Fruit fly (Drosophila melanogaster): ENCODE data around the gene Pdss2.

Gene Pdss2

DNA sequence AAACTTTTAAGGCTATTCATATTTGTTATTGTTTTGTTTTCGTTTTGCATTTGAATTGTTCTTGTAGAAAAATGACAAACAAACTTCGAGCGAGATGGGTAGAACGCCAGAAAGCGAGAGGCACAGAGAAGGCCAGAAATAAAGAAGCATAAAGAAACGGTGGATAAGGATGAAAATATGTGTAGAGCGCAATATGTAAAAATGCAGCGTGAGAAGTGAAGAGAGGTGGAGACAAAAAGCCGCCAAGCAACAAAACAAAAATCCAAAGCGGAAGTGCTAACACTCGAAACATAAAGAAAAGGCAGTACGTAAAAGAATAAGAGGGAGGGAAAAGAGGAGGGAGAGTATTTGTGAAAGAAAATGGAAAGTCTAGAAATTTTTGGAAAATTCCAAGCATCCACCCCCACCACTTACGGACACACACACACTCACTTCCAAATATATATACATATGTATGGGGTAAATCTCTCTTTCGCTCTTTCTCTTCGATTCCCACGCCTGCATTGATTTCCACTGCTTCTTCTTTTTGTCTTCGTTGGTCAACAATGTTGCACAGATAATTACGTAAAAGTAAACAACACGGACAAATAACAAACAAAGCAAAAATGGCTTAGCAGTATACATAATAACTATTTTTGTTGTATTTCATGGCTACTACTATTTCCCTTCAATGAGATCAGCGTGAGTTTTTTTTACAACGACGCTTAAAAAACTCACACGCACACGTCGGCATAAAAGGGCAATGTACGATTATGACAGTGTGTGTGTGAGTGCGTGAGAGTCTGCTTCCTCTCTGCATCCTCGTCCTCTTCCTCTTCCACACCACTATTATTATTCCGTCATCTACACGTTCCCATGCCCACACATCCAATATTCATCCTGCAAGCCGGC is 20.1 kb upstream of the Pdss2 start (continued):
- TF ChIP-seq Camta (GFP tag; optimal IDR thresholded peaks at IDR 0.05) (peak; percentile 19), CG12942 (GFP tag; optimal IDR thresholded peaks at IDR 0.05) (peak; percentile 14), CG31224 (GFP tag; IDR thresholded peaks at IDR 0.05) (no peak), Kr (GFP tag; optimal IDR thresholded peaks at IDR 0.05) (no peak), CG17359 (tag; optimal IDR thresholded peaks at IDR 0.05) (peak; percentile 65), Fer1 (GFP tag; optimal IDR thresholded peaks at IDR 0.05) (no peak), gcm (GFP tag; optimal IDR thresholded peaks at IDR 0.05) (no peak), CrebB (tag; optimal IDR thresholded peaks at IDR 0.05) (no peak), HLHmδ (GFP tag; optimal IDR thresholded peaks at IDR 0.05) (no peak), Pdp1 (GFP tag; optimal IDR thresholded peaks at IDR 0.05) (peak in 1 of 2 experiments; percentile 87), br (optimal IDR thresholded peaks at IDR 0.05) (no peak), cwo (GFP tag; optimal IDR thresholded peaks at IDR 0.05) (peak; percentile 5), sd (tag; optimal IDR thresholded peaks at IDR 0.05) (peak; percentile 96), CG3726 (GFP tag; IDR thresholded peaks at IDR 0.05) (no peak), CG30403 (GFP tag; optimal IDR thresholded peaks at IDR 0.05) (no peak), CG11093 (GFP tag; IDR thresholded peaks at IDR 0.05) (no peak), CG32772 (GFP tag; IDR thresholded peaks at IDR 0.05) (no peak), kni (GFP tag; optimal IDR thresholded peaks at IDR 0.05) (peak; percentile 83), pum (GFP tag; optimal IDR thresholded peaks at IDR 0.05) (no peak), nom (GFP tag; optimal IDR thresholded peaks at IDR 0.05) (peak; percentile 9), wor (GFP tag; IDR thresholded peaks at IDR 0.05) (no peak), CG12219 (GFP tag; optimal IDR thresholded peaks at IDR 0.05) (no peak), CG9437 (GFP tag; optimal IDR thresholded peaks at IDR 0.05) (no peak), nmo (GFP tag; optimal IDR thresholded peaks at IDR 0.05) (no peak), CG18476 (GFP tag; optimal IDR thresholded peaks at IDR 0.05) (no peak), CG12391 (tag; optimal IDR thresholded peaks at IDR 0.05) (peak; percentile 1), Nf-YB (GFP tag; optimal IDR thresholded peaks at IDR 0.05) (peak; percentile 9), lov (optimal IDR thresholded peaks at IDR 0.05) (no peak), lov (GFP tag; IDR thresholded peaks at IDR 0.05) (peak; percentile 81; the same call in 1 of the 3 replicates), CG34422 (GFP tag; IDR thresholded peaks at IDR 0.05) (no peak), CG17912 (GFP tag; optimal IDR thresholded peaks at IDR 0.05) (no peak), chif (GFP tag; optimal IDR thresholded peaks at IDR 0.05) (peak in 1 of 2 experiments; percentile 35), B-H1 (GFP tag; IDR thresholded peaks at IDR 0.05) (no peak), wek (GFP tag; optimal IDR thresholded peaks at IDR 0.05) (no peak), Sry-δ (GFP tag; optimal IDR thresholded peaks at IDR 0.05) (no peak), CG10462 (GFP tag; optimal IDR thresholded peaks at IDR 0.05) (no peak), run (tag; optimal IDR thresholded peaks at IDR 0.05) (no peak), hbn (GFP tag; IDR thresholded peaks at IDR 0.05; ENCODE audit: partially characterized antibody) (no peak), ranshi (GFP tag; IDR thresholded peaks at IDR 0.05) (no peak), CG13775 (GFP tag; optimal IDR thresholded peaks at IDR 0.05) (peak; percentile 38), HLH3B (GFP tag; IDR thresholded peaks at IDR 0.05) (no peak), cad (GFP tag; optimal IDR thresholded peaks at IDR 0.05) (no peak), Lhr (GFP tag; optimal IDR thresholded peaks at IDR 0.05) (no peak), cas (GFP tag; IDR thresholded peaks at IDR 0.05) (no peak), MTF-1 (GFP tag; optimal IDR thresholded peaks at IDR 0.05; ENCODE audit: borderline replicate concordance) (peak; percentile 62), PHDP (tag; optimal IDR thresholded peaks at IDR 0.05) (no peak), CG8478 (optimal IDR thresholded peaks at IDR 0.05) (no peak), CG1233 (GFP tag; optimal IDR thresholded peaks at IDR 0.05) (no peak), gcm2 (GFP tag; optimal IDR thresholded peaks at IDR 0.05) (no peak), H15 (GFP tag; IDR thresholded peaks at IDR 0.05) (no peak)
